Worm (Caenorhabditis elegans) whole organism, L4/young adult: Measurements from ENCODE around the gene C14B9.8.

ENCODE experiments used
- W03F9.2 ChIP-seq: fragments of 150-350 bp; optimal IDR thresholded peaks from 2 replicates; lab custom pipeline; 2014; ENCODE audit warnings: missing biosample characterization, missing genetic modification characterization
- him-1 ChIP-seq: sonication (generic microtip); optimal IDR thresholded peaks from 2 replicates; lab custom pipeline; 2016; ENCODE audit warnings: missing genotype, missing genetic modification reagents, missing genetic modification characterization, missing compliant biosample characterization

DNA sequence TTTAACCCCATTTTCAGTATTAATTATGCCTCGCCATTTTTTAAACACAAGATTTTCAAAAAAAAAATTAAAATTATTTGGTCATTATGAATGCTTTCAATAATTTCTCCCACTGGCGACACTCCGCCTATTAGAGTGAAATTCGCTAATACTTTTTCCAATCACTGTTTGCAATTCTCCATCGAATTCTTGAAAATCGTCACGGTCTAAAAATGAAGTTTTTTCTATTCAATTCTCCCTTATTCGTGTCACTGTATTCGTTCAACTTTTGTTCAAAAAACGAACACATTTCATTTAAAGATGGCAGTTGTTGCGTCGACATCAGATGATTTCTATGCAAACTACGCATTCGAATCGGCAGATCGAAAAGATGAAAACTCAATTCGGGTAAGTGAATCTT, 35.9 kb downstream of the C14B9.8 start, which contains the start of gene C14B9.3:
- TF ChIP-seq him-1 (tag; lab: Kevin White, UChicago) = no peak
- TF ChIP-seq W03F9.2 = no peak
